Fruit fly (Drosophila melanogaster) whole organism, embryonic: ENCODE measurements around the gene ph-p.

ENCODE experiments used
- Abd-B ChIP-seq: fragments of 200-800 bp; sonication (Bioruptor generic); optimal IDR thresholded peaks from 2 replicates; lab custom pipeline; 2018; ENCODE audit warnings: missing biosample characterization, mild to moderate bottlenecking, missing genetic modification characterization, moderate library complexity
- Atf6 ChIP-seq: fragments of 200-800 bp; sonication (Bioruptor generic); IDR thresholded peaks from 2 replicates; pipeline ENCODE4 v1.3.6; 2022; ENCODE audit warnings: missing biosample characterization, missing genetic modification characterization
- Bgb ChIP-seq: fragments of 200-800 bp; sonication (Bioruptor generic); IDR thresholded peaks from 2 replicates; pipeline ENCODE4 v1.3.6; 2022; ENCODE audit warnings: missing biosample characterization, missing genetic modification characterization; ENCODE audit not compliant: partially characterized antibody
- C15 ChIP-seq: fragments of 200-800 bp; sonication (Bioruptor generic); IDR thresholded peaks from 3 replicates; pipeline ENCODE4 v1.3.6; 2022; ENCODE audit warnings: missing biosample characterization, missing genetic modification characterization
- CG11093 ChIP-seq: fragments of 200-800 bp; sonication (Bioruptor generic); IDR thresholded peaks from 3 replicates; pipeline ENCODE4 v1.3.6; 2022; ENCODE audit warnings: missing biosample characterization, missing genetic modification characterization
- CG11560 ChIP-seq: fragments of 200-800 bp; sonication (Bioruptor generic); IDR thresholded peaks from 3 replicates; pipeline ENCODE4 v1.3.6; 2022; ENCODE audit warnings: missing biosample characterization, missing genetic modification characterization
- CG11723 ChIP-seq: fragments of 200-800 bp; sonication (Bioruptor generic); optimal IDR thresholded peaks from 2 replicates; lab custom pipeline; 2017; ENCODE audit warnings: missing biosample characterization, mild to moderate bottlenecking, missing genetic modification characterization
- CG12071 ChIP-seq: fragments of 200-800 bp; sonication (Bioruptor generic); optimal IDR thresholded peaks from 3 replicates; lab custom pipeline; 2018; ENCODE audit warnings: missing biosample characterization, mild to moderate bottlenecking, missing genetic modification characterization
- CG17568 ChIP-seq: fragments of 200-800 bp; sonication (Bioruptor generic); optimal IDR thresholded peaks from 2 replicates; lab custom pipeline; 2018; ENCODE audit warnings: missing biosample characterization, mild to moderate bottlenecking, missing genetic modification characterization, moderate library complexity
- CG17612 ChIP-seq: fragments of 200-800 bp; sonication (Bioruptor generic); IDR thresholded peaks from 2 replicates; pipeline ENCODE4 v1.3.6; 2022; ENCODE audit warnings: missing biosample characterization, missing genetic modification characterization
- CG18011 ChIP-seq: fragments of 200-800 bp; sonication (Bioruptor generic); optimal IDR thresholded peaks from 2 replicates; lab custom pipeline; 2017; ENCODE audit warnings: missing biosample characterization, missing genetic modification characterization, mild to moderate bottlenecking, moderate library complexity, missing genotype
- CG2116 ChIP-seq: fragments of 200-800 bp; sonication (Bioruptor generic); optimal IDR thresholded peaks from 3 replicates; lab custom pipeline; 2018; ENCODE audit warnings: missing biosample characterization, mild to moderate bottlenecking, missing genetic modification characterization
- CG3065 ChIP-seq: fragments of 200-800 bp; sonication (Bioruptor generic); optimal IDR thresholded peaks from 2 replicates; lab custom pipeline; 2016; ENCODE audit warnings: missing biosample characterization, missing genetic modification characterization
- CG4328 ChIP-seq: fragments of 200-800 bp; sonication (Bioruptor generic); optimal IDR thresholded peaks from 3 replicates; lab custom pipeline; 2017; ENCODE audit warnings: missing biosample characterization, missing genetic modification reagents, missing genetic modification characterization
- CG8290 ChIP-seq, 3 experiments: fragments of 200-800 bp; sonication (Bioruptor generic); optimal IDR thresholded peaks; 2 replicates each; lab custom pipeline; 2016 to 2019; ENCODE audit warnings: missing biosample characterization in 3 of 3, missing genetic modification characterization in 3 of 3, mild to moderate bottlenecking in 2 of 3, moderate library complexity in 1 of 3
- CG9797 ChIP-seq: fragments of 200-800 bp; sonication (Bioruptor generic); optimal IDR thresholded peaks from 3 replicates; lab custom pipeline; 2018; ENCODE audit warnings: missing biosample characterization, mild to moderate bottlenecking, missing genetic modification characterization
- CHES-1-like ChIP-seq: fragments of 200-800 bp; sonication (Bioruptor generic); optimal IDR thresholded peaks from 2 replicates; lab custom pipeline; 2016; ENCODE audit warnings: missing biosample characterization, missing genetic modification characterization
- D ChIP-seq, 2 experiments: fragments of 200-800 bp in 1 of 2; fragments of >200 bp in 1 of 2; sonication (Bioruptor generic) in 1 of 2; optimal IDR thresholded peaks; 2 replicates in 1 of 2; 3 replicates in 1 of 2; lab custom pipeline; 2017; ENCODE audit warnings: mild to moderate bottlenecking in 1 of 2, missing biosample characterization in 1 of 2, missing genetic modification characterization in 1 of 2, missing genetic modification reagents in 1 of 2
- Doc2 ChIP-seq: fragments of 200-800 bp; sonication (Bioruptor generic); IDR thresholded peaks from 2 replicates; pipeline ENCODE4 v1.3.6; 2022; ENCODE audit warnings: missing biosample characterization, missing genetic modification characterization
- Dp ChIP-seq: fragments of 200-800 bp; sonication (Bioruptor generic); optimal IDR thresholded peaks from 2 replicates; lab custom pipeline; 2018; ENCODE audit warnings: missing biosample characterization, mild to moderate bottlenecking, missing genetic modification characterization, moderate library complexity
- HmgZ ChIP-seq: fragments of 200-800 bp; sonication (Bioruptor generic); optimal IDR thresholded peaks from 2 replicates; lab custom pipeline; 2018; ENCODE audit warnings: missing biosample characterization, mild to moderate bottlenecking, missing genetic modification characterization
- Kr ChIP-seq: fragments of 200-800 bp; sonication (Bioruptor generic); optimal IDR thresholded peaks from 2 replicates; lab custom pipeline; 2017; ENCODE audit warnings: missing biosample characterization, mild to moderate bottlenecking, missing genetic modification characterization
- Mad ChIP-seq: fragments of 200-800 bp; sonication (Bioruptor generic); optimal IDR thresholded peaks from 2 replicates; lab custom pipeline; 2016; ENCODE audit warnings: missing biosample characterization, missing genetic modification characterization
- NC2β ChIP-seq: fragments of 200-800 bp; sonication (Bioruptor generic); optimal IDR thresholded peaks from 2 replicates; lab custom pipeline; 2016; ENCODE audit warnings: missing biosample characterization, missing genetic modification characterization
- Nf-YB ChIP-seq: fragments of 200-800 bp; sonication (Bioruptor generic); optimal IDR thresholded peaks from 3 replicates; lab custom pipeline; 2019; ENCODE audit warnings: missing biosample characterization, mild to moderate bottlenecking, missing genetic modification characterization, moderate library complexity
- Oli ChIP-seq: fragments of 200-800 bp; sonication (Bioruptor generic); optimal IDR thresholded peaks from 2 replicates; lab custom pipeline; 2018; ENCODE audit warnings: missing biosample characterization, mild to moderate bottlenecking, missing genetic modification characterization, moderate library complexity
- Poxn ChIP-seq: fragments of 200-800 bp; sonication (Bioruptor generic); IDR thresholded peaks from 2 replicates; pipeline ENCODE4 v1.3.6; 2022; ENCODE audit warnings: missing biosample characterization, missing genetic modification characterization
- Side ChIP-seq: fragments of 200-800 bp; sonication (Bioruptor generic); optimal IDR thresholded peaks from 2 replicates; lab custom pipeline; 2016; ENCODE audit warnings: missing biosample characterization, missing genetic modification characterization
- Sry-δ ChIP-seq: fragments of 200-800 bp; sonication (Bioruptor generic); optimal IDR thresholded peaks from 2 replicates; lab custom pipeline; 2016; ENCODE audit warnings: missing biosample characterization, missing genetic modification characterization
- Tbp ChIP-seq: fragments of >200 bp; optimal IDR thresholded peaks from 2 replicates; lab custom pipeline; 2018; ENCODE audit warnings: missing biosample characterization, missing genetic modification characterization
- YL-1 ChIP-seq: fragments of 200-800 bp; sonication (Bioruptor generic); optimal IDR thresholded peaks from 3 replicates; lab custom pipeline; 2017; ENCODE audit warnings: missing biosample characterization, mild to moderate bottlenecking, missing genetic modification characterization
- chn ChIP-seq: fragments of 200-800 bp; sonication (Bioruptor generic); optimal IDR thresholded peaks from 2 replicates; lab custom pipeline; 2016; ENCODE audit warnings: missing biosample characterization, missing genetic modification characterization
- croc ChIP-seq: fragments of 200-800 bp; sonication (Bioruptor generic); conservative IDR thresholded peaks from 3 replicates; pipeline ENCODE4 v1.3.6; 2022; ENCODE audit warnings: missing biosample characterization, missing genetic modification characterization
- ewg ChIP-seq: fragments of 200-800 bp; sonication (Bioruptor generic); optimal IDR thresholded peaks from 3 replicates; lab custom pipeline; 2017; ENCODE audit warnings: mild to moderate bottlenecking, missing biosample characterization, missing genetic modification reagents, missing genetic modification characterization
- fu2 ChIP-seq: fragments of 200-800 bp; sonication (Bioruptor generic); optimal IDR thresholded peaks from 2 replicates; lab custom pipeline; 2016; ENCODE audit warnings: missing biosample characterization, missing genetic modification characterization
- h ChIP-seq: fragments of >200 bp; optimal IDR thresholded peaks from 2 replicates; lab custom pipeline; 2017
- hb ChIP-seq: fragments of 200-800 bp; sonication (Bioruptor generic); IDR thresholded peaks from 3 replicates; pipeline ENCODE4 v1.3.6; 2022; ENCODE audit warnings: missing biosample characterization, missing genetic modification characterization; ENCODE audit not compliant: partially characterized antibody
- ind ChIP-seq: fragments of 200-800 bp; sonication (Bioruptor generic); optimal IDR thresholded peaks from 3 replicates; lab custom pipeline; 2016; ENCODE audit warnings: missing biosample characterization, missing genetic modification characterization
- kah ChIP-seq: fragments of 200-800 bp; sonication (Bioruptor generic); optimal IDR thresholded peaks from 2 replicates; lab custom pipeline; 2018; ENCODE audit warnings: missing biosample characterization, mild to moderate bottlenecking, missing genetic modification characterization
- knrl ChIP-seq: fragments of 200-800 bp; sonication (Bioruptor generic); IDR thresholded peaks from 3 replicates; pipeline ENCODE4 v1.3.6; 2022; ENCODE audit warnings: missing biosample characterization, missing genetic modification characterization; ENCODE audit not compliant: partially characterized antibody
- lola ChIP-seq, 3 experiments: fragments of >200 bp in 2 of 3; fragments of 200-800 bp in 1 of 3; sonication (Bioruptor generic) in 1 of 3; optimal IDR thresholded peaks; 2 replicates each; lab custom pipeline; 2017 to 2019; ENCODE audit warnings: missing biosample characterization in 3 of 3, missing genetic modification characterization in 3 of 3, mild to moderate bottlenecking in 1 of 3, moderate library complexity in 1 of 3
- lov ChIP-seq, 2 experiments: fragments of 200-800 bp in 1 of 2; fragments of >200 bp in 1 of 2; sonication (Bioruptor generic) in 1 of 2; IDR thresholded peaks in 1 of 2; optimal IDR thresholded peaks in 1 of 2; 2 replicates in 1 of 2; 3 replicates in 1 of 2; pipeline versions ENCODE4 v1.3.6 to Lab custom; 2017 to 2022; ENCODE audit warnings: missing biosample characterization in 1 of 2, missing genetic modification characterization in 1 of 2
- otp ChIP-seq: fragments of 200-800 bp; sonication (Bioruptor generic); IDR thresholded peaks from 3 replicates; pipeline ENCODE4, ENCODE4 v1.3.6; 2022; ENCODE audit warnings: missing biosample characterization, missing genetic modification characterization
- ranshi ChIP-seq: fragments of 200-800 bp; sonication (Bioruptor generic); IDR thresholded peaks from 2 replicates; pipeline ENCODE4 v1.3.6; 2022; ENCODE audit warnings: missing biosample characterization, missing genetic modification characterization
- ro ChIP-seq: fragments of 200-800 bp; sonication (Bioruptor generic); IDR thresholded peaks from 2 replicates; pipeline ENCODE4 v1.3.6; 2022; ENCODE audit warnings: missing biosample characterization, missing genetic modification characterization
- sqz ChIP-seq: fragments of 200-800 bp; sonication (Bioruptor generic); optimal IDR thresholded peaks from 3 replicates; lab custom pipeline; 2018; ENCODE audit warnings: missing biosample characterization, mild to moderate bottlenecking, missing genetic modification characterization
- toy ChIP-seq: fragments of 200-800 bp; sonication (Bioruptor generic); IDR thresholded peaks from 2 replicates; pipeline ENCODE4 v1.3.6; 2022; ENCODE audit warnings: missing biosample characterization, missing genetic modification characterization
- wdn ChIP-seq: fragments of 200-800 bp; sonication (Bioruptor generic); IDR thresholded peaks from 2 replicates; pipeline ENCODE4 v1.3.6; 2022; ENCODE audit warnings: missing biosample characterization, missing genetic modification characterization

Gene ph-p

DNA sequence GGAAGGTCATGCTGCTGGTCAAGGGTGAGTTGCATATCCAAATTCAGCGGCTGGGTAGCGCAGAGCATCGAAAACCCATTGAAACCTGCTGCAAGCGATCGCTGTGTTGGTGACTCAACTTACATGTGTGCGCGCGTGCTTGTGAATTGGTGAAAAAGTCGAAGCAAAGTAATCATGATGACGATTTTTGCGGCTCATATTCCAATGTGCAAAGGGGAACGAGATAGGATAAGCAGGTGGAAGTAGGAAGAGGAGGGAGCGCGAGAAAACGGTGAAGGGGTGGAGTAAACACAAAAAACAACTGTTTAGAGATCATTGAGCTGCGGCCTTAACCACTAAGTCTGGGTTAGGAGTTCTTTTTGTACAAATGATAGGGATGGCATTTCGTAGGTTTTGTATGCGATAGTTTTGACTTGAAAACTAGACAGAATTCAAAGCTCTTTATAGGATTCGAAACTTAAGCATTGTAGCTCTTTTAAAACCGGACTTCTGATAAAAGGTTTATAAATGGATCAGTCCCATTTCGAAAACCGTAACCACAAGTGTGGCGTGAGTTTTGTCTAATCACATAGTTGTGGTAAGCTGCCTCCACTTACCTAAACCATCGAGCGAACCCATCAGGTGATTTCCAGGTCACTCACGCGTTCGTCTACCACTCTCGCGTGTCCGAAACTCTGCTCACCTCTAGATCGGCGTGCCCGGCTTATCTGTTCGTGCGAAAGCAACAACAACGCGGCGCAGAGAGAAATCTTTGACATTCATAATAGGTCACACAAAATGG, 7.7 kb upstream of the ph-p start (continued):
- TF ChIP-seq NC2β (no peak), fu2 (GFP tag; lab: Kevin White, UChicago) (peak; percentile 30), kah (no peak), Mad (no peak), croc (no peak), CHES-1-like (GFP tag; lab: Kevin White, UChicago) (peak; percentile 20), Atf6 (GFP tag; lab: Robert Waterston, UW) (no peak), Abd-B (GFP tag; lab: Kevin White, UChicago) (no peak), toy (GFP tag; lab: Robert Waterston, UW) (no peak), HmgZ (tag; lab: Kevin White, UChicago) (peak; percentile 42), CG12071 (no peak), Poxn (GFP tag; lab: Robert Waterston, UW) (no peak), CG2116 (GFP tag; lab: Kevin White, UChicago) (peak; percentile 22), CG17568 (no peak), D (optimal IDR thresholded peaks at IDR 0.05; lab: Kevin White, UChicago) (peak; percentile 13), D (GFP tag; optimal IDR thresholded peaks at IDR 0.05; lab: Kevin White, UChicago) (no peak), chn (GFP tag; lab: Kevin White, UChicago) (no peak), ro (no peak), ranshi (GFP tag; lab: Robert Waterston, UW) (no peak), C15 (no peak), Doc2 (GFP tag; lab: Robert Waterston, UW) (no peak), h (lab: Kevin White, UChicago) (no peak), CG9797 (no peak), YL-1 (GFP tag; lab: Kevin White, UChicago) (no peak), Tbp (no peak), Nf-YB (GFP tag; lab: Kevin White, UChicago) (no peak), CG8290 (GFP tag; optimal IDR thresholded peaks at IDR 0.05; lab: Kevin White, UChicago) (no peak), CG8290 (tag; optimal IDR thresholded peaks at IDR 0.05; lab: Kevin White, UChicago) (peak; percentile 13 to 19), wdn (GFP tag; lab: Robert Waterston, UW) (0 out of 2 replicates have a peak, but pooled peaks have one; percentile 20), lov (optimal IDR thresholded peaks at IDR 0.05; lab: Kevin White, UChicago) (no peak), lov (GFP tag; IDR thresholded peaks at IDR 0.05; lab: Robert Waterston, UW) (no peak), CG11093 (GFP tag; lab: Robert Waterston, UW) (no peak), Oli (tag; lab: Kevin White, UChicago) (no peak), hb (GFP tag; lab: Robert Waterston, UW) (peak; percentile 77; the same call in 2 of the 3 replicates), ewg (GFP tag; lab: Kevin White, UChicago) (no peak), lola (GFP tag; optimal IDR thresholded peaks at IDR 0.05; lab: Kevin White, UChicago) (peak in 1 of 3 experiments; percentile 30), CG11560 (tag; lab: Robert Waterston, UW) (no peak), Bgb (GFP tag; lab: Robert Waterston, UW) (peak; percentile 65), Dp (GFP tag; lab: Kevin White, UChicago) (no peak), Side (GFP tag; lab: Kevin White, UChicago) (peak; percentile 9), CG17612 (GFP tag; lab: Robert Waterston, UW) (no peak), Kr (GFP tag; lab: Kevin White, UChicago) (no peak), otp (GFP tag; lab: Robert Waterston, UW) (no peak), Sry-δ (GFP tag; lab: Kevin White, UChicago) (peak; percentile 86), ind (GFP tag; lab: Kevin White, UChicago) (peak; percentile 55), CG4328 (GFP tag; lab: Kevin White, UChicago) (peak; percentile 46), CG11723 (GFP tag; lab: Kevin White, UChicago) (peak; percentile 25), sqz (no peak), CG3065 (GFP tag; lab: Kevin White, UChicago) (no peak), knrl (GFP tag; lab: Robert Waterston, UW) (peak; percentile 83; the same call in 2 of the 3 replicates), CG18011 (GFP tag; lab: Kevin White, UChicago) (no peak)
